ENCODE assay signal across 4 fruit fly cellular contexts in the genomic region with DNA sequence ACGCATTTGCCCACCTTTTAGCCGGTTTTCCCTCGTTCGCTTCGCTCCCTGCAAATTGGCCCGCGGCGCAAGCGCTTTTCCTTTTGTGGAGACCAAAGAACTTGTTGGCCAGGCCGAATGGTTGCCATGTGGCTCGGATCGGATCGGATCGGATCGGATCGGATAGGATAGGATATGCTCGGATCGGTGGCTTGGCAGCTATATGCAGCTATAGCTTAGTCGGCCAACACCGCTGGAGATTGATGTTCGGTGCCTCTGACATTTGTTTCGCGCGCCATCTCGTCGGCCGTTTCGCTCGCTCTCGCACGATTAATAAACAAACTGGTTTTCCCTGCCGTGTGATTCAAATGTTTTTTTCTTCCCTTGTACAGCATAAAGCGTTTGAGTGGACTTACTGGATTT.
TF ChIP-seq lines count a peak whose summit lies in the region.

No protein-coding gene starts in this region.

- no peak for TF ChIP-seq CTCF in whole organism, embryonic (GFP tag; optimal IDR thresholded peaks at IDR 0.05; lab: Kevin White, UChicago)

TF ChIP-seq in whole organism, 6 proteins besides CTCF, POLR2A, EP300 and RAD21:
- TF ChIP-seq EcR (GFP tag; optimal IDR thresholded peaks at IDR 0.05; lab: Kevin White, UChicago) (no peak), usp (GFP tag; optimal IDR thresholded peaks at IDR 0.05; lab: Kevin White, UChicago) (no peak), Dll (optimal IDR thresholded peaks at IDR 0.05; lab: Kevin White, UChicago) (peak; percentile 33), pan (optimal IDR thresholded peaks at IDR 0.05; lab: Kevin White, UChicago) (no peak), psq (optimal IDR thresholded peaks at IDR 0.05; lab: Kevin White, UChicago) (no peak), CG8478 (optimal IDR thresholded peaks at IDR 0.05; lab: Kevin White, UChicago) (no peak)

TF ChIP-seq in whole organism, embryonic, 481 proteins besides CTCF, POLR2A, EP300 and RAD21 (continues in another document):
- TF ChIP-seq CG12299 (tag; optimal IDR thresholded peaks at IDR 0.05; lab: Kevin White, UChicago) (no peak), CG33213 (GFP tag; optimal IDR thresholded peaks at IDR 0.05; lab: Kevin White, UChicago) (no peak), CG15073 (GFP tag; optimal IDR thresholded peaks at IDR 0.05; lab: Kevin White, UChicago) (no peak), Dip2 (GFP tag; IDR thresholded peaks at IDR 0.05; lab: Robert Waterston, UW) (no peak), kay (GFP tag; optimal IDR thresholded peaks at IDR 0.05; lab: Kevin White, UChicago) (no peak), Med (GFP tag; lab: Kevin White, UChicago) (peak; percentile 56), pita (GFP tag; optimal IDR thresholded peaks at IDR 0.05; lab: Kevin White, UChicago) (no peak), gce (GFP tag; IDR thresholded peaks at IDR 0.05; lab: Robert Waterston, UW) (no peak), Mes4 (GFP tag; optimal IDR thresholded peaks at IDR 0.05; lab: Kevin White, UChicago) (no peak), CG15269 (tag; optimal IDR thresholded peaks at IDR 0.05; lab: Kevin White, UChicago) (peak; percentile 1), CG13894 (tag; optimal IDR thresholded peaks at IDR 0.05; lab: Kevin White, UChicago) (peak; percentile 0), chinmo (GFP tag; IDR thresholded peaks at IDR 0.05; lab: Robert Waterston, UW; ENCODE audit: partially characterized antibody) (0 out of 4 replicates have a peak, but pooled peaks have one; percentile 49), bowl (GFP tag; IDR thresholded peaks at IDR 0.05; lab: Robert Waterston, UW) (no peak), CG3995 (GFP tag; optimal IDR thresholded peaks at IDR 0.05; lab: Kevin White, UChicago) (no peak), CG10366 (GFP tag; IDR thresholded peaks at IDR 0.05; lab: Robert Waterston, UW) (no peak), CG13296 (GFP tag; optimal IDR thresholded peaks at IDR 0.05; lab: Kevin White, UChicago) (no peak), ac (GFP tag; optimal IDR thresholded peaks at IDR 0.05; lab: Kevin White, UChicago) (no peak), CG4282 (GFP tag; optimal IDR thresholded peaks at IDR 0.05; lab: Kevin White, UChicago) (no peak), CHES-1-like (GFP tag; optimal IDR thresholded peaks at IDR 0.05; lab: Kevin White, UChicago) (no peak), Blimp-1 (GFP tag; optimal IDR thresholded peaks at IDR 0.05; lab: Kevin White, UChicago) (no peak), CG3065 (GFP tag; optimal IDR thresholded peaks at IDR 0.05; lab: Kevin White, UChicago) (no peak), Nf-YA (GFP tag; IDR thresholded peaks at IDR 0.05; lab: Robert Waterston, UW) (no peak), CG17361 (GFP tag; IDR thresholded peaks at IDR 0.05; lab: Robert Waterston, UW) (no peak), yki (optimal IDR thresholded peaks at IDR 0.05; lab: Kevin White, UChicago) (no peak), lmd (GFP tag; IDR thresholded peaks at IDR 0.05; lab: Robert Waterston, UW) (0 out of 2 replicates have a peak, but pooled peaks have one; percentile 17), disco-r (GFP tag; optimal IDR thresholded peaks at IDR 0.05; lab: Kevin White, UChicago) (no peak), Scr (GFP tag; IDR thresholded peaks at IDR 0.05; lab: Robert Waterston, UW; ENCODE audit: partially characterized antibody) (no peak), p53 (GFP tag; optimal IDR thresholded peaks at IDR 0.05; lab: Kevin White, UChicago) (no peak)

TF ChIP-seq in whole organism, prepupa, 60 proteins besides CTCF, POLR2A, EP300 and RAD21 (continues in another document):
- TF ChIP-seq CG6854 (GFP tag; optimal IDR thresholded peaks at IDR 0.05; lab: Kevin White, UChicago) (no peak), CG6792 (GFP tag; optimal IDR thresholded peaks at IDR 0.05; lab: Kevin White, UChicago) (no peak), net (GFP tag; optimal IDR thresholded peaks at IDR 0.05; lab: Kevin White, UChicago) (no peak), CG6808 (GFP tag; optimal IDR thresholded peaks at IDR 0.05; lab: Kevin White, UChicago) (peak; percentile 15), fd85E (GFP tag; optimal IDR thresholded peaks at IDR 0.05; lab: Kevin White, UChicago) (no peak), Eip93F (GFP tag; optimal IDR thresholded peaks at IDR 0.05; lab: Kevin White, UChicago) (no peak), CG1621 (tag; optimal IDR thresholded peaks at IDR 0.05; lab: Kevin White, UChicago) (peak; percentile 14), spab (GFP tag; optimal IDR thresholded peaks at IDR 0.05; lab: Kevin White, UChicago) (no peak), Hr38 (GFP tag; optimal IDR thresholded peaks at IDR 0.05; lab: Kevin White, UChicago) (no peak), svp (GFP tag; lab: Kevin White, UChicago) (no peak), CG3032 (tag; optimal IDR thresholded peaks at IDR 0.05; lab: Kevin White, UChicago) (no peak), CG11294 (GFP tag; IDR thresholded peaks at IDR 0.05; lab: Robert Waterston, UW) (no peak), Eip75B (GFP tag; optimal IDR thresholded peaks at IDR 0.05; lab: Kevin White, UChicago) (no peak), CG15336 (GFP tag; IDR thresholded peaks at IDR 0.05; lab: Robert Waterston, UW) (0 out of 2 replicates have a peak, but pooled peaks have one; percentile 17), vri (GFP tag; optimal IDR thresholded peaks at IDR 0.05; lab: Kevin White, UChicago) (no peak), cyc (GFP tag; optimal IDR thresholded peaks at IDR 0.05; lab: Kevin White, UChicago) (no peak), CG8119 (GFP tag; IDR thresholded peaks at IDR 0.05; lab: Robert Waterston, UW) (0 out of 3 replicates have a peak, but pooled peaks have one; percentile 17), Lpt (GFP tag; optimal IDR thresholded peaks at IDR 0.05; lab: Kevin White, UChicago) (peak; percentile 8), Ets96B (tag; optimal IDR thresholded peaks at IDR 0.05; lab: Kevin White, UChicago) (no peak), CG32006 (GFP tag; optimal IDR thresholded peaks at IDR 0.05; lab: Kevin White, UChicago) (no peak), salr (GFP tag; optimal IDR thresholded peaks at IDR 0.05; lab: Kevin White, UChicago) (no peak), Sox15 (GFP tag; optimal IDR thresholded peaks at IDR 0.05; lab: Kevin White, UChicago) (no peak), CG4318 (GFP tag; optimal IDR thresholded peaks at IDR 0.05; lab: Kevin White, UChicago) (no peak), CG10631 (GFP tag; optimal IDR thresholded peaks at IDR 0.05; lab: Kevin White, UChicago) (no peak), Ets21C (GFP tag; optimal IDR thresholded peaks at IDR 0.05; lab: Kevin White, UChicago) (no peak), acj6 (GFP tag; optimal IDR thresholded peaks at IDR 0.05; lab: Kevin White, UChicago) (no peak), CG31627 (GFP tag; optimal IDR thresholded peaks at IDR 0.05; lab: Kevin White, UChicago) (no peak), Eip78C (GFP tag; lab: Kevin White, UChicago) (peak; percentile 37), CG6276 (GFP tag; optimal IDR thresholded peaks at IDR 0.05; lab: Kevin White, UChicago) (no peak), Met (GFP tag; optimal IDR thresholded peaks at IDR 0.05; lab: Kevin White, UChicago) (no peak)

TF ChIP-seq in whole organism, pupa, 21 proteins besides CTCF, POLR2A, EP300 and RAD21:
- peak; percentile 27; the same call in 1 of the 3 replicates for TF ChIP-seq fd96Ca (GFP tag; IDR thresholded peaks at IDR 0.05; lab: Robert Waterston, UW)
- TF ChIP-seq EcR (GFP tag; optimal IDR thresholded peaks at IDR 0.05; lab: Kevin White, UChicago) = peak; percentile 68
- no peak for TF ChIP-seq D1 (tag; optimal IDR thresholded peaks at IDR 0.05; lab: Kevin White, UChicago)
- peak; percentile 28 for TF ChIP-seq CG13204 (GFP tag; optimal IDR thresholded peaks at IDR 0.05; lab: Kevin White, UChicago)
- TF ChIP-seq CG4496 (GFP tag; IDR thresholded peaks at IDR 0.05; lab: Robert Waterston, UW) = peak; percentile 79
- peak; percentile 23; the same call in 1 of the 2 replicates for TF ChIP-seq CG32121 (GFP tag; IDR thresholded peaks at IDR 0.05; lab: Robert Waterston, UW)
- no peak for TF ChIP-seq CG9948 (tag; optimal IDR thresholded peaks at IDR 0.05; lab: Kevin White, UChicago)
- no peak for TF ChIP-seq CG8301 (tag; optimal IDR thresholded peaks at IDR 0.05; lab: Kevin White, UChicago)
- TF ChIP-seq gl (tag; optimal IDR thresholded peaks at IDR 0.05; lab: Kevin White, UChicago) = peak; percentile 1
